Worm (Caenorhabditis elegans): ENCODE measurements around the gene Y62E10A.23.

Y62E10A.23 gene

ce11 chrIV:13386903-13387302 lies 779 bp downstream of the Y62E10A.23 start, which contains the start of gene lsm-3:
Gene lsm-3 (plus strand): TSS chrIV:13387203.
- TF ChIP-seq unc-3 (GFP tag; conservative IDR thresholded peaks at IDR 0.05) (no peak), unc-3 (tag; optimal IDR thresholded peaks at IDR 0.05) (no peak), fkh-6 (tag; optimal IDR thresholded peaks at IDR 0.05) (no peak), sdc-2 (tag; optimal IDR thresholded peaks at IDR 0.05) (no peak), dmd-4 (tag; optimal IDR thresholded peaks at IDR 0.05; ENCODE audit: borderline replicate concordance) (no peak)

DNA sequence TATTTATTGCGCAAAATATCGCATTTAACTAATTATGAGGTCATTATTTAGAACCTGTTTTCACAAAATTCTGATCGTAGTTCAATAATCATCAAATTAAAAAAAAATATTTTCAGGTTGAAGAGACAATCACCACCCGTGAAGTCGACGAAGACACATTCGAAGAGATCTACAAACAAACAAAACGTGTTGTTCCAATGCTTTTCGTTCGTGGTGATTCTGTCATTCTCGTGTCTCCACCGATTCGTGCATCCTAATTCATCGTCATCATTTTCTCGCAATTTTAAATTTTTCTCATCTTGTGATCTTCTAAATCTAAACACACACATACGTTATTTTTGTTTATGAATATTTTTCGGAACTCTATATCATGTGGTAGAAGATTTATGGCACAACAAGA lies 2.7 kb downstream of the Y62E10A.23 start:
- TF ChIP-seq ceh-9 (tag; optimal IDR thresholded peaks at IDR 0.05) (no peak), dve-1 (tag; optimal IDR thresholded peaks at IDR 0.05) (peak; percentile 35), che-1 (tag; optimal IDR thresholded peaks at IDR 0.05) (no peak), sdc-2 (tag; optimal IDR thresholded peaks at IDR 0.05) (no peak), hlh-6 (tag; optimal IDR thresholded peaks at IDR 0.05) (no peak), ceh-30 (tag; optimal IDR thresholded peaks at IDR 0.05) (no peak)

DNA sequence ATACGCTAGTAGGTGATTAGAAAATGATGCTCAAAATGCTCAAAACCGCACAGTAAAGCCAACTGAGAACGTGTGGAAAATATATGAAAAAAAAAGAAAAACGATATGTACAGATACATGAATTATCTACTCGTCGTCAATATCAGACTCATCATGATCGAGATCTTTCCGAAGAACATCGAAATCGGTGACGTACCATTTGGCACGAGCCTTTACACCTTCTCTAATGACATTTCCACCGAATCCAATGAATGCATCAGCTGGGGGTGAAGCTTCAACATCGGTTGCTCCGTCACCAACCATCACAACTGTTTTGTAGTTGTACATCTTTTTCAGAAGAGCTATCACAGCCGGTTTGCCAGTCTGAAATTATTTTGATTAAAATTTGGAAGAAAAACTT lies 3.1 kb downstream of the Y62E10A.23 start:
- TF ChIP-seq nhr-11 (tag; optimal IDR thresholded peaks at IDR 0.05), result no peak
- no peak for TF ChIP-seq C38D4.7 (GFP tag; optimal IDR thresholded peaks at IDR 0.05)
- TF ChIP-seq nfya-1 (tag; optimal IDR thresholded peaks at IDR 0.05), result no peak
- TF ChIP-seq ceh-19 (GFP tag; optimal IDR thresholded peaks at IDR 0.05), result no peak
- TF ChIP-seq rnt-1 (tag; optimal IDR thresholded peaks at IDR 0.05), result no peak
- no peak for TF ChIP-seq unc-55 (GFP tag; optimal IDR thresholded peaks at IDR 0.05)
- no peak for TF ChIP-seq ceh-48 (tag; optimal IDR thresholded peaks at IDR 0.05)
- no peak for TF ChIP-seq dve-1 (tag; optimal IDR thresholded peaks at IDR 0.05)
- no peak for TF ChIP-seq C08G9.2 (tag; optimal IDR thresholded peaks at IDR 0.05)
- no peak for TF ChIP-seq pha-2 (tag; optimal IDR thresholded peaks at IDR 0.05)

ce11 chrIV:13390770-13391169 lies 4.6 kb downstream of the Y62E10A.23 start:
- TF ChIP-seq pha-2 (tag; optimal IDR thresholded peaks at IDR 0.05) (no peak), ceh-24 (tag; optimal IDR thresholded peaks at IDR 0.05) (no peak), ceh-30 (tag; optimal IDR thresholded peaks at IDR 0.05) (no peak), zip-5 (tag; optimal IDR thresholded peaks at IDR 0.05) (no peak), K09A11.1 (tag; optimal IDR thresholded peaks at IDR 0.05; ENCODE audit: insufficient read depth) (no peak)

- TF ChIP-seq nfya-1 (tag; optimal IDR thresholded peaks at IDR 0.05), result no peak
- TF ChIP-seq ceh-19 (GFP tag; optimal IDR thresholded peaks at IDR 0.05), result no peak
- no peak for TF ChIP-seq ceh-48 (tag; optimal IDR thresholded peaks at IDR 0.05)
- TF ChIP-seq elt-4 (tag; optimal IDR thresholded peaks at IDR 0.05), result no peak
- TF ChIP-seq unc-3 (GFP tag; conservative IDR thresholded peaks at IDR 0.05), result no peak
- TF ChIP-seq unc-3 (tag; optimal IDR thresholded peaks at IDR 0.05), result no peak
- TF ChIP-seq nhr-232 (tag; optimal IDR thresholded peaks at IDR 0.05), result no peak
- no peak for TF ChIP-seq pqm-1 (tag; optimal IDR thresholded peaks at IDR 0.05)
- no peak for TF ChIP-seq ceh-34 (tag; optimal IDR thresholded peaks at IDR 0.05)
- no peak for TF ChIP-seq ceh-45 (GFP tag; IDR thresholded peaks at IDR 0.05)
- no peak for TF ChIP-seq ceh-22 (tag; optimal IDR thresholded peaks at IDR 0.05)
- no peak for TF ChIP-seq C08G9.2 (tag; optimal IDR thresholded peaks at IDR 0.05)
- no peak for TF ChIP-seq ama-1 (optimal IDR thresholded peaks at IDR 0.05)
- TF ChIP-seq lin-11 (tag; optimal IDR thresholded peaks at IDR 0.05), result no peak
- no peak for TF ChIP-seq unc-55 (GFP tag; optimal IDR thresholded peaks at IDR 0.05)
- no peak for TF ChIP-seq eyg-1 (tag; optimal IDR thresholded peaks at IDR 0.05)
- no peak for TF ChIP-seq ceh-2 (tag; optimal IDR thresholded peaks at IDR 0.05)
- no peak for TF ChIP-seq Y22D7AL.16 (tag; optimal IDR thresholded peaks at IDR 0.05)
- no peak for TF ChIP-seq ceh-31 (tag; optimal IDR thresholded peaks at IDR 0.05)
- no peak for TF ChIP-seq fkh-10 (GFP tag; optimal IDR thresholded peaks at IDR 0.05)
Measured at ce11 chrIV:13392230-13392629, 6.1 kb downstream of the Y62E10A.23 start.
